Fruit fly (Drosophila melanogaster) Kc167 (cell line): ENCODE data around the gene CG34325.

Experiments
- Myc ChIP-seq: fragments of >200 bp; optimal IDR thresholded peaks from 2 replicates; lab custom pipeline; 2017; ENCODE audit warnings: missing external identifiers
- Sin3A ChIP-seq: fragments of >200 bp; optimal IDR thresholded peaks from 2 replicates; lab custom pipeline; 2018; ENCODE audit warnings: missing external identifiers
- h ChIP-seq: fragments of >200 bp; optimal IDR thresholded peaks from 3 replicates; lab custom pipeline; 2018; ENCODE audit warnings: missing external identifiers
- insv ChIP-seq: fragments of >200 bp; optimal IDR thresholded peaks from 3 replicates; lab custom pipeline; 2018; ENCODE audit warnings: missing external identifiers
- psq ChIP-seq: fragments of >200 bp; optimal IDR thresholded peaks from 2 replicates; lab custom pipeline; 2017; ENCODE audit warnings: missing external identifiers
- ttk ChIP-seq: sonication (Bioruptor generic); optimal IDR thresholded peaks from 2 replicates; lab custom pipeline; 2017; ENCODE audit warnings: missing external identifiers

Gene CG34325

DNA sequence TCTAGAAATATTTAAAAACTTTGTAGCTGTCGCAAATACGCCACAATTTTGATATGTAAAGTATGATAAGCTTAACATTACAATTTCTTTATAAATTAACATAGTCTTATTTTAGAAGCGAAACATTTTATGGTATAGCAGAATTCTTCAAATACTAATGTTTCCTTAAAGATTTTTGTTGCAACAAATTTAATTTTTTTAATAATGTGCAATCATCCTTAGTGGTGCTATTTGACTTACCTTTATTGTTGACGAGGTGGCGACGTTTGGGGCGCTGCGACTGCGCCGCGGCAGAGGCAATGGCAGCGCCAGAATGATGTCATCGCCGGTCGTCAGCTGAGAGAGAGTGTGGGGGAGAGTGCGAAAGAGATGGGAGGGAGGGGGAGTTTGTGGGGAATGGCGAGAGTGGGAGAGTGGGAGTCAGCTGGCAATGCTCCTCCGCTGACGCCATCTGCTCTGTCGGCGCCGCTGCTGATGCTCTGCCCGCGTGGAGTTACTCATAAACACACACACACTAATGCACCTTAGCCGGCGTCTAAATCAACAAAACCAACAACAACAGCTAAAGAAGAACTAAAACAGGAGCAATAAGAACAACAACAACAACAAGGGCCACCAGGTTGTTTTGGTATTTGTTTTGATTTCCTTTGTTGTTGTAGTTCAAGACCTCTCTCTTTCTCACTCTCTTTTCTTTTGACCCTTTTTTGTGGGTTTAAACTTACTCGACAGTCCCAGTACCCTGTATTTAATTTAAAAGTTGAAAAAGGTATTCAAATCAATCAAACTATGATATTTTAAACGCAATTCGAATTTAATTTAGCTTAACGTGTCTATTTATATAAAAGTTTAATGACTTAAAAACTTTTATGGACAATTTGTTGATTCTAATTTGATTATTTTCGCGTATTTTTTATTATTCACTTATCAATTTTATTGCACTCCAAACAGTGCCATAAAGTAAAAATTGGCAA, 2.3 kb upstream of the CG34325 start:
- TF ChIP-seq Myc (lab: Kevin White, UChicago) (no peak), h (lab: Kevin White, UChicago) (no peak), ttk (lab: Kevin White, UChicago) (no peak), psq (lab: Kevin White, UChicago) (no peak), Sin3A (lab: Kevin White, UChicago) (no peak), insv (no peak)

DNA sequence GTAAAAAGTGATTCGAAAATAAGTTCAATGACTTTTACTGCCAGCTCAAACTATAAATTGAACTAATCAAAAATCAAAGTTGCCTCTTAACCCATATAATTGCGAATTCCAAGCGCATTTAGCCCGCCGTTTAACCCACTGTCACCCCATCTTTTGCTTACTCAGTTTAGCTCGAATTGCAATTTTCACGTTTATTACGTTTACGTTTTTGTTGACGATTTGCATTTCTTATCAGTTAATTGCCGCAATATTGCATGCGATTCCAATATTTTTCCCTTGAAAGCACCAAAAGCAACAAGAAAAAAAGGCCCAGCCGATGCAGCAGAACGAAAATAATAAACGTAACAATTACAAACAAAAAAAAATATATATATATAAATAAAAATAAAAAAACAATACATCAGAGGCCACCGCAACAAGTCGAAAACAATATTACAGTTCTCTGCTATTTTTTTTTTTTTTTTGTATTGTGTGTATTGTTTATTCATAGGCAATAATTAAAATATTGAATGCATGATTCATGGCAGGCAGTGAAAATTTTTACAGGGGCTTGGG, 3.0 kb downstream of the CG34325 start:
- no peak for TF ChIP-seq Myc (lab: Kevin White, UChicago)
- no peak for TF ChIP-seq h (lab: Kevin White, UChicago)
- no peak for TF ChIP-seq psq (lab: Kevin White, UChicago)
- TF ChIP-seq insv, result no peak
- no peak for TF ChIP-seq Sin3A (lab: Kevin White, UChicago)
- TF ChIP-seq ttk (lab: Kevin White, UChicago), result no peak

DNA sequence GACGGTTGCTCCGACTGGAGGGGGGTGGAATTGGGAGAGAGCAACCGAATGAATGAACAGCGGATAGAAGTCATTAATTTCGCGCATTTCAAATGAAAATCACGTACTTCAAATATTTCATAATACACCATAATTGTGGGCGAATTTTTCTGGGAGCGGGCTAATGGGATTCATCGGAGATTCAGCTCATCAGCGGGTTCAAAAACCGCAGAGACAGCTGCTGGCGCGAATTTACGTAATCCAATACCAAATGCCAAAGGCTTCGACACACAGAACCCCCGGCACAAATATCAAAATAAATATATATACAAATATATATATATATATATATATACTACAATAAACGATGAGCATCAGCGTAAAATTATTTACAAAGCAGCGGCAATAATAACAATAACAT, 4.6 kb downstream of the CG34325 start:
- TF ChIP-seq psq (lab: Kevin White, UChicago) (no peak), Myc (lab: Kevin White, UChicago) (no peak), insv (no peak), Sin3A (lab: Kevin White, UChicago) (no peak), ttk (lab: Kevin White, UChicago) (no peak), h (lab: Kevin White, UChicago) (no peak)

dm6 chrX:16711003-16711402, 10.2 kb downstream of the CG34325 start, which contains the start of gene CG13008:
Gene CG13008 (plus strand): TSS chrX:16711303.
- TF ChIP-seq Myc (lab: Kevin White, UChicago), result no peak
- no peak for TF ChIP-seq insv
- no peak for TF ChIP-seq psq (lab: Kevin White, UChicago)
- no peak for TF ChIP-seq h (lab: Kevin White, UChicago)
- no peak for TF ChIP-seq ttk (lab: Kevin White, UChicago)
- TF ChIP-seq Sin3A (lab: Kevin White, UChicago), result no peak

DNA sequence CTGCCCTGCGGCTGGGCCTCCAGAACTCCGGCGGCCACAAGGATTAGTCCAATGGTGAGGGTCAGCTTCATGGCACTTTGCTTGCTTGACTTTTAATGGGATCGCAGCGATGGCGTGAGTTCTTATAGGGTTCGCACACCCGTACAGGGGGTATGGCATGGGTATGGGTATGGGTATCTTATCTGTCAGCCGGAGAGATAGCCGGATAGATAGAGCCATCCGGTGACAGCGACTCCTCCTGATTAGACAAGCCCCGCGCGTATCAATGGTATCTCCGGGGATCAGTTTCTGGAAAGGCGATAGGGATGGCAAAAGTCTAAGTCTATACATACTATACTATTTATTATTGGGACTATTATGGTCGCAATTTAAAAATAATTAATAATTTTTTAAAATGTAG, 14.4 kb downstream of the CG34325 start, which contains the start of gene CG9672:
Gene CG9672 (minus strand): TSS at position 101 of the 400 bp plus-strand sequence.
- TF ChIP-seq insv (no peak), ttk (lab: Kevin White, UChicago) (no peak), Myc (lab: Kevin White, UChicago) (no peak), h (lab: Kevin White, UChicago) (no peak), Sin3A (lab: Kevin White, UChicago) (no peak), psq (lab: Kevin White, UChicago) (no peak)

DNA sequence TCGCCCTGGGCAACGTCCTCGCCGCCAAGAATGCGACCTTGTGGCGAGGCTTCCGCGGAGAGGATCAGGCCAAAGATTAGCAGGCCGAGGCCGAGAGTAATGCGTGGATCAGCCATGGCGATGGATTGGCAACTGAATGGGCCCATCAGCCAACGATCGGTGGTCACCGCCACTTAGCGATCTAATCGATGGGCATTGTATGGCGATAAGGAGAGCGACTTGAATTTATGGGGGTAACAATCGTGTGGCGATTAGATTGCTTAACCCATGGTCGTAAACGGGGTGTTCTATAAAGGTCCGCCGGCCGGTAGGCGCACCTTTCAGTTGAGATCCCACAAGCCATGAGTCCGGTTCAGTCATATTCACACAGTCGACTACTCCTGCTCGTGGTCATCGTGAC, 17.5 kb downstream of the CG34325 start, which contains the start of the genes CG9673 and CG4653:
Gene CG9673 (minus strand): TSS at position 138 of the 400 bp plus-strand sequence.
Gene CG4653 (plus strand): TSS at position 335 of the 400 bp plus-strand sequence.
- TF ChIP-seq ttk (lab: Kevin White, UChicago) (no peak), Myc (lab: Kevin White, UChicago) (no peak), insv (no peak), psq (lab: Kevin White, UChicago) (no peak), h (lab: Kevin White, UChicago) (no peak), Sin3A (lab: Kevin White, UChicago) (no peak)

DNA sequence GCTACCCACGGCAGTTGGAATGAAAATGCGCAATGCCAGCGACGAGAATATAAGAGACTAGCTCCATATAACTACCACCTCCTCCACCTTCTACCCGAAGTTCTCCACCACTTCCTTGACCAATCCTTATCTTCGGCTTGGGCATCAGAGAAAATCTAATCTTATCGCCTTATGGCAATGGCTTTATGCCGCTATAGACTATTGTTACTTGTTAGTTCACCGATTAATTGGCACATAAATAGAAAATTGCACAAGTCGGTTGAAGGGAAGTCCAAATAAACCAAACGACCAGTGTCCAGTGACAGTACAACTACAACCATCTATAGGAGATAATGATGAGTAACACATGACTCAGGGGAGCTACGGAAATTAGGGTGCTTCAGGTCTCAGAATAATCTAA, 19.3 kb downstream of the CG34325 start, which contains the start of gene sphe:
Gene sphe (minus strand): TSS at position 32 of the 400 bp plus-strand sequence.
- TF ChIP-seq psq (lab: Kevin White, UChicago) (no peak), Myc (lab: Kevin White, UChicago) (no peak), Sin3A (lab: Kevin White, UChicago) (no peak), ttk (lab: Kevin White, UChicago) (no peak), h (lab: Kevin White, UChicago) (no peak), insv (no peak)

- TF ChIP-seq ttk (lab: Kevin White, UChicago) (no peak), Sin3A (lab: Kevin White, UChicago) (no peak), h (lab: Kevin White, UChicago) (no peak), Myc (lab: Kevin White, UChicago) (no peak), insv (no peak), psq (lab: Kevin White, UChicago) (no peak)
These were observed 21.1 kb downstream of the CG34325 start, which contains the start of gene CG9676 for dm6 chrX:16700070-16700469. Gene CG9676 (minus strand): TSS chrX:16700170.

DNA sequence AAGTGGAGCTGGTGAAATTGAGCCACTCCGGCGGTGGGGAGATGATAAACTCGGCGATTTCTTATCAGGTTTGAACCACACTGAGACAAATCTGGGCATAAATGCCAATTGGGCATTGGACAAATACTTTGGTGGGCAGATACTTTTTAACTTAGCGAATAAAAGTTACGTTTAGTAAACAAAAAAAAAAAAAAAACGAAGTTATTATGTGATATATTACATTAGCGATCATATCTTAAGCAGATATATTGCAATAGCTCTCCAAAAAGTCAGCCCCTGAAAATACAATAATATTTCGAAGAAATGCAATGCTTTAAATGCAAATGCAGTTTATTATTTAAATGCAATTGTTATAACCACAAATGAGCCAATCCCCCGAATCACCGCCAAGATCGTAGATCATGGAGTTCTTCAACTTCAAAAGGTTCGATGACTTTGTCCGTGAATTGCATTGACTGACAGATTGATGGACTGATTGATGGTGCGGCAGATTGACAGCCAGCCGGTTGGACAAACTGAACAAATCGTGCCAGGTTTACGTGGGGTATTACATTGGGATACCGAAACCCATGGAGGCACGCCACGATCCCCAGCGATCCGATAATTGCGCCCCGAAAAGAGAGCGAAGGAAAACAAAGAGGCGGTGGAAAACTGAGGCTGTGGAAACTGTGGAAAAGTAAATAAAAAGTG, 23.2 kb downstream of the CG34325 start:
- TF ChIP-seq Sin3A (lab: Kevin White, UChicago) (no peak), psq (lab: Kevin White, UChicago) (no peak), h (lab: Kevin White, UChicago) (no peak), insv (no peak), Myc (lab: Kevin White, UChicago) (no peak), ttk (lab: Kevin White, UChicago) (no peak)

dm6 chrX:16696614-16697519, 24.3 kb downstream of the CG34325 start:
- TF ChIP-seq ttk (lab: Kevin White, UChicago), result no peak
- TF ChIP-seq Myc (lab: Kevin White, UChicago), result no peak
- TF ChIP-seq insv, result no peak
- no peak for TF ChIP-seq h (lab: Kevin White, UChicago)
- no peak for TF ChIP-seq psq (lab: Kevin White, UChicago)
- TF ChIP-seq Sin3A (lab: Kevin White, UChicago), result no peak
